Worm (Caenorhabditis elegans) whole organism, midembryonic: ENCODE results near the gene cthd-1.

Experiments
- T22C8.4 ChIP-seq: fragments of 200-800 bp; sonication (Bioruptor generic); IDR thresholded peaks from 2 replicates; pipeline ENCODE4 v1.3.6; 2022; ENCODE audit warnings: missing genetic modification characterization, missing compliant biosample characterization
- cog-1 ChIP-seq: sonication (generic microtip); optimal IDR thresholded peaks from 2 replicates; lab custom pipeline; 2016; ENCODE audit warnings: missing genetic modification characterization, missing compliant biosample characterization
- flt-1 ChIP-seq: fragments of 200-800 bp; sonication (Bioruptor generic); IDR thresholded peaks from 2 replicates; pipeline ENCODE4 v1.3.6; 2022; ENCODE audit warnings: missing genetic modification characterization, missing compliant biosample characterization
- klf-2 ChIP-seq: fragments of 200-800 bp; sonication (Bioruptor generic); conservative IDR thresholded peaks from 2 replicates; pipeline ENCODE4 v1.3.6; 2022; ENCODE audit warnings: missing genetic modification reagents, missing genetic modification characterization, missing compliant biosample characterization
- med-1 ChIP-seq: sonication (generic microtip); optimal IDR thresholded peaks from 2 replicates; lab custom pipeline; 2017; ENCODE audit warnings: missing genetic modification characterization, mild to moderate bottlenecking, missing compliant biosample characterization, antibody characterized with exemption, missing genetic modification reagents; ENCODE audit not compliant: insufficient read depth
- ref-1 ChIP-seq: fragments of 200-800 bp; sonication (Bioruptor generic); conservative IDR thresholded peaks from 2 replicates; pipeline ENCODE4 v1.3.6; 2022; ENCODE audit warnings: missing genetic modification reagents, missing genetic modification characterization, missing compliant biosample characterization
- tab-1 ChIP-seq: fragments of 200-800 bp; sonication (Bioruptor generic); IDR thresholded peaks from 2 replicates; pipeline ENCODE4 v1.3.6; 2022; ENCODE audit warnings: missing genetic modification characterization, missing compliant biosample characterization

ce11 chrV:9680260-9680659 is 2.2 kb downstream of the cthd-1 start:
- TF ChIP-seq tab-1 (GFP tag; lab: Robert Waterston, UW) (no peak), T22C8.4 (GFP tag; lab: Robert Waterston, UW) (no peak), klf-2 (GFP tag; lab: Robert Waterston, UW) (no peak), cog-1 (tag; lab: Kevin White, UChicago) (no peak), flt-1 (no peak), ref-1 (no peak), med-1 (GFP tag; lab: Kevin White, UChicago) (no peak)
